Worm (Caenorhabditis elegans) whole organism, early embryonic: ENCODE measurements around the gene B0554.7.

Experiments used
- B0310.2 ChIP-seq: sonication (generic microtip); optimal IDR thresholded peaks from 2 replicates; lab custom pipeline; 2016; ENCODE audit warnings: mild to moderate bottlenecking, missing genetic modification characterization, missing compliant biosample characterization
- F13C5.2 ChIP-seq: sonication (generic microtip); optimal IDR thresholded peaks from 2 replicates; lab custom pipeline; 2017; ENCODE audit warnings: mild to moderate bottlenecking, missing genetic modification characterization, inconsistent platforms, missing compliant biosample characterization
- aly-1 ChIP-seq: sonication (generic microtip); optimal IDR thresholded peaks from 2 replicates; lab custom pipeline; 2016; ENCODE audit warnings: missing genetic modification characterization, missing compliant biosample characterization
- ama-1 ChIP-seq: fragments of 150-350 bp; optimal IDR thresholded peaks from 2 replicates; lab custom pipeline; 2014
- ceh-13 ChIP-seq: fragments of 200-800 bp; sonication (Bioruptor generic); optimal IDR thresholded peaks from 2 replicates; lab custom pipeline; 2018; ENCODE audit warnings: mild to moderate bottlenecking, missing genetic modification characterization, missing compliant biosample characterization
- ceh-36 ChIP-seq: sonication (generic microtip); optimal IDR thresholded peaks from 2 replicates; lab custom pipeline; 2016; ENCODE audit warnings: missing genetic modification characterization, inconsistent platforms, missing compliant biosample characterization
- ets-7 ChIP-seq: sonication (generic microtip); optimal IDR thresholded peaks from 2 replicates; lab custom pipeline; 2016; ENCODE audit warnings: missing genotype, missing genetic modification characterization, missing compliant biosample characterization
- flt-1 ChIP-seq: fragments of 200-800 bp; sonication (Bioruptor generic); IDR thresholded peaks from 2 replicates; pipeline ENCODE4 v1.3.6; 2022; ENCODE audit warnings: missing genetic modification characterization, missing compliant biosample characterization
- hnd-1 ChIP-seq: sonication (generic microtip); optimal IDR thresholded peaks from 2 replicates; lab custom pipeline; 2016; ENCODE audit warnings: missing genetic modification characterization, missing compliant biosample characterization
- pes-1 ChIP-seq: fragments of 200-800 bp; sonication (Bioruptor generic); IDR thresholded peaks from 2 replicates; pipeline ENCODE4 v1.3.6; 2022; ENCODE audit warnings: missing genetic modification reagents, missing genetic modification characterization, missing compliant biosample characterization
- scrt-1 ChIP-seq: fragments of 200-800 bp; sonication (Bioruptor generic); IDR thresholded peaks from 2 replicates; pipeline ENCODE4 v1.3.6; 2022; ENCODE audit warnings: missing genetic modification characterization, missing compliant biosample characterization
- tbx-11 ChIP-seq: fragments of 200-800 bp; sonication (Bioruptor generic); IDR thresholded peaks from 2 replicates; pipeline ENCODE4 v1.3.6; 2022; ENCODE audit warnings: missing genetic modification characterization, missing compliant biosample characterization
- tbx-37 ChIP-seq: fragments of 200-800 bp; sonication (Bioruptor generic); conservative IDR thresholded peaks from 2 replicates; pipeline ENCODE4 v1.3.6; 2022; ENCODE audit warnings: missing genetic modification reagents, missing genetic modification characterization, missing compliant biosample characterization
- tra-4 ChIP-seq: sonication (generic microtip); optimal IDR thresholded peaks from 2 replicates; lab custom pipeline; 2017; ENCODE audit warnings: missing genetic modification characterization, missing compliant biosample characterization

- TF ChIP-seq tbx-37 (no peak), ceh-13 (GFP tag; lab: Kevin White, UChicago) (no peak), tra-4 (tag; lab: Kevin White, UChicago) (no peak), ama-1 (lab: Kevin White, UChicago) (no peak), ceh-36 (tag; lab: Kevin White, UChicago) (no peak), flt-1 (GFP tag; lab: Robert Waterston, UW) (no peak), hnd-1 (tag; lab: Kevin White, UChicago) (no peak), aly-1 (tag; lab: Kevin White, UChicago) (no peak), tbx-11 (GFP tag; lab: Robert Waterston, UW) (no peak), F13C5.2 (tag; lab: Kevin White, UChicago) (no peak), scrt-1 (GFP tag; lab: Robert Waterston, UW) (no peak), B0310.2 (tag; lab: Kevin White, UChicago) (no peak), pes-1 (no peak), ets-7 (tag; lab: Kevin White, UChicago) (no peak)
Measured at ce11 chrV:462263-462662, 21.4 kb upstream of the B0554.7 start, which contains the start of gene nhr-202.
